Worm (Caenorhabditis elegans) whole organism, early embryonic: ENCODE measurements around the gene K09F6.6.

Experiments
- B0310.2 ChIP-seq: sonication (generic microtip); optimal IDR thresholded peaks from 2 replicates; lab custom pipeline; 2016; ENCODE audit warnings: mild to moderate bottlenecking, missing genetic modification characterization, missing compliant biosample characterization
- F13C5.2 ChIP-seq: sonication (generic microtip); optimal IDR thresholded peaks from 2 replicates; lab custom pipeline; 2017; ENCODE audit warnings: mild to moderate bottlenecking, missing genetic modification characterization, inconsistent platforms, missing compliant biosample characterization
- aly-1 ChIP-seq: sonication (generic microtip); optimal IDR thresholded peaks from 2 replicates; lab custom pipeline; 2016; ENCODE audit warnings: missing genetic modification characterization, missing compliant biosample characterization
- ama-1 ChIP-seq: fragments of 150-350 bp; optimal IDR thresholded peaks from 2 replicates; lab custom pipeline; 2014
- ceh-13 ChIP-seq: fragments of 200-800 bp; sonication (Bioruptor generic); optimal IDR thresholded peaks from 2 replicates; lab custom pipeline; 2018; ENCODE audit warnings: mild to moderate bottlenecking, missing genetic modification characterization, missing compliant biosample characterization
- ceh-36 ChIP-seq: sonication (generic microtip); optimal IDR thresholded peaks from 2 replicates; lab custom pipeline; 2016; ENCODE audit warnings: missing genetic modification characterization, inconsistent platforms, missing compliant biosample characterization
- ets-7 ChIP-seq: sonication (generic microtip); optimal IDR thresholded peaks from 2 replicates; lab custom pipeline; 2016; ENCODE audit warnings: missing genotype, missing genetic modification characterization, missing compliant biosample characterization
- flt-1 ChIP-seq: fragments of 200-800 bp; sonication (Bioruptor generic); IDR thresholded peaks from 2 replicates; pipeline ENCODE4 v1.3.6; 2022; ENCODE audit warnings: missing genetic modification characterization, missing compliant biosample characterization
- hmbx-1 ChIP-seq: sonication (generic microtip); optimal IDR thresholded peaks from 2 replicates; lab custom pipeline; 2016; ENCODE audit warnings: mild to moderate bottlenecking, missing genetic modification characterization, missing compliant biosample characterization
- hmg-4 ChIP-seq: fragments of 200-800 bp; sonication (Bioruptor generic); optimal IDR thresholded peaks from 2 replicates; lab custom pipeline; 2018; ENCODE audit warnings: mild to moderate bottlenecking, missing genetic modification characterization, missing compliant biosample characterization
- hnd-1 ChIP-seq: sonication (generic microtip); optimal IDR thresholded peaks from 2 replicates; lab custom pipeline; 2016; ENCODE audit warnings: missing genetic modification characterization, missing compliant biosample characterization
- pes-1 ChIP-seq: fragments of 200-800 bp; sonication (Bioruptor generic); IDR thresholded peaks from 2 replicates; pipeline ENCODE4 v1.3.6; 2022; ENCODE audit warnings: missing genetic modification reagents, missing genetic modification characterization, missing compliant biosample characterization
- scrt-1 ChIP-seq: fragments of 200-800 bp; sonication (Bioruptor generic); IDR thresholded peaks from 2 replicates; pipeline ENCODE4 v1.3.6; 2022; ENCODE audit warnings: missing genetic modification characterization, missing compliant biosample characterization
- sea-1 ChIP-seq: fragments of 200-800 bp; sonication (Bioruptor generic); conservative IDR thresholded peaks from 2 replicates; pipeline ENCODE4 v1.3.6; 2022; ENCODE audit warnings: missing genetic modification characterization, missing compliant biosample characterization
- tbx-11 ChIP-seq: fragments of 200-800 bp; sonication (Bioruptor generic); IDR thresholded peaks from 2 replicates; pipeline ENCODE4 v1.3.6; 2022; ENCODE audit warnings: missing genetic modification characterization, missing compliant biosample characterization
- tbx-37 ChIP-seq: fragments of 200-800 bp; sonication (Bioruptor generic); conservative IDR thresholded peaks from 2 replicates; pipeline ENCODE4 v1.3.6; 2022; ENCODE audit warnings: missing genetic modification reagents, missing genetic modification characterization, missing compliant biosample characterization
- tra-4 ChIP-seq: sonication (generic microtip); optimal IDR thresholded peaks from 2 replicates; lab custom pipeline; 2017; ENCODE audit warnings: missing genetic modification characterization, missing compliant biosample characterization

Gene K09F6.6

ce11 chrII:2306741-2307140, 27.6 kb upstream of the K09F6.6 start, which contains the start of gene B0281.3:
TSS of gene B0281.3 (plus strand) at chrII:2307041.
- TF ChIP-seq hnd-1 (no peak), F13C5.2 (no peak), scrt-1 (GFP tag; lab: Robert Waterston, UW) (no peak), tbx-37 (no peak), B0310.2 (tag; lab: Kevin White, UChicago) (no peak), ama-1 (lab: Kevin White, UChicago) (no peak), aly-1 (tag; lab: Kevin White, UChicago) (no peak), hmbx-1 (tag; lab: Kevin White, UChicago) (no peak), flt-1 (no peak), hmg-4 (GFP tag; lab: Kevin White, UChicago) (no peak)

DNA sequence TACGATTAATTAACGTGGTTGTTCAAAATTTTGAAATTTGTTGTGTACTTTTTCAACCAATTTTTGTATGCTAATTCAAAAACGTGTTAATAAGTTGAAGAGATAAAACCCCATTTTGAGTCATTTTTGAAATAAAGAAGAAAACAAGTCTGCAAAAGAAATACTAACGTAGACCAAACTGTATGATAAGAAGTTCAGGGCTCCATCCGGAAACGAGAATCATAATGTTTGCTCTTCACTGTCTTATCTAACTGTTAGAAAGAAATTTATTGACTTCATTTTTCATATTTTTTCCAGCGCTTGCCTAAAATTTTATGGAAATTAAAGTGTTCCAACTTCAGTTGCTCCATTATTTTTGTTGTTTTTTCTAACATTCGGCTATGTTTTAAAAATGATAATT, 26.4 kb upstream of the K09F6.6 start:
- no peak for TF ChIP-seq hmbx-1 (tag; lab: Kevin White, UChicago)
- TF ChIP-seq ceh-13: no peak
- TF ChIP-seq scrt-1 (GFP tag; lab: Robert Waterston, UW): no peak
- TF ChIP-seq B0310.2 (tag; lab: Kevin White, UChicago): no peak
- TF ChIP-seq ceh-36 (tag; lab: Kevin White, UChicago): no peak
- no peak for TF ChIP-seq aly-1 (tag; lab: Kevin White, UChicago)
- TF ChIP-seq sea-1 (GFP tag; lab: Robert Waterston, UW): no peak
- TF ChIP-seq ets-7 (tag; lab: Kevin White, UChicago): no peak
- TF ChIP-seq tbx-37: no peak

- TF ChIP-seq ama-1 (lab: Kevin White, UChicago) (no peak), ets-7 (tag; lab: Kevin White, UChicago) (no peak), pes-1 (GFP tag; lab: Robert Waterston, UW) (no peak), aly-1 (tag; lab: Kevin White, UChicago) (no peak), tbx-11 (GFP tag; lab: Robert Waterston, UW) (no peak), flt-1 (no peak), scrt-1 (GFP tag; lab: Robert Waterston, UW) (no peak), F13C5.2 (no peak), hnd-1 (no peak), sea-1 (GFP tag; lab: Robert Waterston, UW) (no peak)
Measured at ce11 chrII:2304575-2304974, 25.5 kb upstream of the K09F6.6 start.

ce11 chrII:2302330-2302729, 23.2 kb upstream of the K09F6.6 start, which contains the start of gene B0281.6:
TSS of gene B0281.6 (minus strand) at chrII:2302430.
- no peak for TF ChIP-seq tbx-37
- TF ChIP-seq ama-1 (lab: Kevin White, UChicago): no peak
- TF ChIP-seq F13C5.2: no peak
- no peak for TF ChIP-seq pes-1 (GFP tag; lab: Robert Waterston, UW)
- no peak for TF ChIP-seq B0310.2 (tag; lab: Kevin White, UChicago)
- TF ChIP-seq flt-1: no peak
- no peak for TF ChIP-seq tra-4 (tag; lab: Kevin White, UChicago)
- TF ChIP-seq ceh-36 (tag; lab: Kevin White, UChicago): no peak
- no peak for TF ChIP-seq sea-1 (GFP tag; lab: Robert Waterston, UW)
- no peak for TF ChIP-seq hmbx-1 (tag; lab: Kevin White, UChicago)
- TF ChIP-seq ceh-13: no peak
- no peak for TF ChIP-seq aly-1 (tag; lab: Kevin White, UChicago)
- TF ChIP-seq hmg-4 (GFP tag; lab: Kevin White, UChicago): no peak
- TF ChIP-seq tbx-11 (GFP tag; lab: Robert Waterston, UW): no peak
- no peak for TF ChIP-seq scrt-1 (GFP tag; lab: Robert Waterston, UW)
- TF ChIP-seq hnd-1: no peak
- TF ChIP-seq ets-7 (tag; lab: Kevin White, UChicago): no peak

ce11 chrII:2300861-2301260, 21.8 kb upstream of the K09F6.6 start, which contains the start of gene B0281.5:
TSS of gene B0281.5 (minus strand) at chrII:2300961.
- TF ChIP-seq aly-1 (tag; lab: Kevin White, UChicago) (no peak), hmg-4 (GFP tag; lab: Kevin White, UChicago) (no peak), F13C5.2 (no peak), pes-1 (GFP tag; lab: Robert Waterston, UW) (no peak), ceh-13 (no peak), hnd-1 (no peak), sea-1 (GFP tag; lab: Robert Waterston, UW) (no peak), ama-1 (lab: Kevin White, UChicago) (no peak), tbx-11 (GFP tag; lab: Robert Waterston, UW) (no peak)

DNA sequence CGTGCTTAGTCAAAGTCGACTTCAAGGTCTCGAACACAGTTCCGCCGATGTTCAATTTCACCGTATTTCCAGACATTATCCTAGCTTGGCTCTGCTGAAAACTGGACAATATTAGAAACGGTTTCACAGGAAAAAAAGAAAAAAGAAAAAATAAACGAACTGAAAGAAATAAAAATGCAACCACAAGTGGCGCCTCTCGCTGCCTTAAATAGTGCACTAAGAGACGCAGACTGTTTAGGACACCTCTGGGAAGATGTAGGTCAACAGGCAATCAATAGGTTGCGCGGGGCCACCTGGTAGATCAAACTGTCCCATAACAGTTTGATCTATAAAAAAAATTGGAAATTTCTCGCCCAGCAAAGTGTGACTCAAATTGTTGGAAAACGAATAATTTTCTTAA, 19.6 kb upstream of the K09F6.6 start, which contains the start of gene B0281.4:
TSS of gene B0281.4 (minus strand) at position 101 of the 400 bp plus-strand sequence.
- TF ChIP-seq tra-4 (tag; lab: Kevin White, UChicago): no peak

- TF ChIP-seq ceh-36 (tag; lab: Kevin White, UChicago): no peak
- no peak for TF ChIP-seq ets-7 (tag; lab: Kevin White, UChicago)
- no peak for TF ChIP-seq hnd-1
Measured at ce11 chrII:2295817-2296315, 16.8 kb upstream of the K09F6.6 start, which contains the start of gene fbxc-25. TSS of gene fbxc-25 (minus strand) at chrII:2296265.

DNA sequence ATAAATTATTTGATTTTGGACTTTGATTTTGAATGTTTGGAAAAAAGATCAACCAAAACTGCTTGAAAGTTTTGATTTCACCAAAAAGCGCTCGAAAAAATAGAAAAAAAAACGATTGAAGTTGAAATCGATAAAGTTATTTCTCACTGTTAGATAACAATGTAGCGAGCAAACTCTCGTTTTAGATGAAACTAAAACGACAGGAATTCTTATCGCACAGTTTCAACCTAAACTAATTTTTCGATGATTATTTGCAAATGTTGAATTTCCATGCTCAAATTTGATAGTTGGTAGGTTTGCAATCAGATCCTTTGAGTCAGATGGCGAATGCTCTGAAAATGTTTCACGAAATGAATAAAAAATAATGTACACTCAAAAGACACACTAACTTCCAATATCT, 13.4 kb upstream of the K09F6.6 start:
- TF ChIP-seq flt-1: no peak
- TF ChIP-seq hmg-4 (GFP tag; lab: Kevin White, UChicago): no peak
- no peak for TF ChIP-seq ceh-13
- TF ChIP-seq aly-1 (tag; lab: Kevin White, UChicago): no peak
- TF ChIP-seq hnd-1: no peak
- TF ChIP-seq tra-4 (tag; lab: Kevin White, UChicago): no peak
- TF ChIP-seq scrt-1 (GFP tag; lab: Robert Waterston, UW): no peak
- no peak for TF ChIP-seq B0310.2 (tag; lab: Kevin White, UChicago)
- no peak for TF ChIP-seq tbx-11 (GFP tag; lab: Robert Waterston, UW)
